Worm (Caenorhabditis elegans): Measurements from ENCODE around the gene ced-4.

- TF ChIP-seq zag-1 (tag; optimal IDR thresholded peaks at IDR 0.05), result no peak
- no peak for TF ChIP-seq nfya-1 (tag; optimal IDR thresholded peaks at IDR 0.05; ENCODE audit: insufficient read depth)
- no peak for TF ChIP-seq nhr-77 (tag; optimal IDR thresholded peaks at IDR 0.05)
These were observed 14.7 kb upstream of the ced-4 start, which contains the start of the genes acbp-7 and F26A1.19 for ce11 chrIII:4837429-4837828.

All from whole organism, L3 larva.